4 worm cellular contexts compared by ENCODE assay signal in genomic region chrIII:6968080-6968639, ce11.
TF ChIP-seq lines count a peak whose summit lies in the region.

Gene panl-2, minus strand, starts transcription at chrIII:6968130.

TF ChIP-seq in whole organism, L1 larva, 84 proteins besides CTCF, POLR2A, EP300 and RAD21 (continued from another document and continues in another):
- TF ChIP-seq xbp-1 (tag; optimal IDR thresholded peaks at IDR 0.05; lab: Kevin White, UChicago) (peak; percentile 36), hlh-4 (tag; optimal IDR thresholded peaks at IDR 0.05; lab: Kevin White, UChicago) (no peak), ceh-63 (GFP tag; optimal IDR thresholded peaks at IDR 0.05; lab: Kevin White, UChicago) (no peak), ceh-90 (tag; optimal IDR thresholded peaks at IDR 0.05; lab: Kevin White, UChicago) (no peak), rnt-1 (tag; optimal IDR thresholded peaks at IDR 0.05; lab: Kevin White, UChicago) (peak; percentile 34), nhr-76 (tag; optimal IDR thresholded peaks at IDR 0.05; lab: Kevin White, UChicago) (no peak), ceh-82 (tag; optimal IDR thresholded peaks at IDR 0.05; lab: Kevin White, UChicago) (peak in 2 of 3 experiments; percentile 4 to 30), mef-2 (tag; optimal IDR thresholded peaks at IDR 0.05; lab: Kevin White, UChicago) (no peak), ets-5 (GFP tag; IDR thresholded peaks at IDR 0.05; lab: Robert Waterston, UW) (no peak), ztf-4 (tag; optimal IDR thresholded peaks at IDR 0.05; lab: Kevin White, UChicago) (no peak), ama-1 (optimal IDR thresholded peaks at IDR 0.05; lab: Kevin White, UChicago) (no peak), elt-2 (tag; optimal IDR thresholded peaks at IDR 0.05; lab: Kevin White, UChicago) (no peak), unc-62 (GFP tag; optimal IDR thresholded peaks at IDR 0.05; lab: Kevin White, UChicago) (no peak), unc-30 (tag; optimal IDR thresholded peaks at IDR 0.05; lab: Kevin White, UChicago) (no peak), ztf-11 (tag; optimal IDR thresholded peaks at IDR 0.05; lab: Kevin White, UChicago) (no peak), sox-4 (tag; optimal IDR thresholded peaks at IDR 0.05; lab: Kevin White, UChicago) (no peak), lsy-2 (tag; optimal IDR thresholded peaks at IDR 0.05; lab: Kevin White, UChicago) (peak; percentile 82 to 94), tlp-1 (tag; optimal IDR thresholded peaks at IDR 0.05; lab: Kevin White, UChicago) (no peak), Y116A8C.19 (tag; optimal IDR thresholded peaks at IDR 0.05; lab: Kevin White, UChicago; ENCODE audit: borderline replicate concordance) (no peak), lin-13 (GFP tag; optimal IDR thresholded peaks at IDR 0.05; lab: Kevin White, UChicago) (peak; percentile 12), irx-1 (tag; optimal IDR thresholded peaks at IDR 0.05; lab: Kevin White, UChicago) (no peak), fos-1 (tag; optimal IDR thresholded peaks at IDR 0.05; lab: Kevin White, UChicago) (no peak), pqm-1 (tag; optimal IDR thresholded peaks at IDR 0.05; lab: Kevin White, UChicago) (no peak), egl-13 (tag; optimal IDR thresholded peaks at IDR 0.05; lab: Kevin White, UChicago) (no peak), unc-86 (tag; optimal IDR thresholded peaks at IDR 0.05; lab: Kevin White, UChicago) (peak; percentile 7), snpc-4 (tag; optimal IDR thresholded peaks at IDR 0.05; lab: Kevin White, UChicago) (no peak), swsn-7 (tag; optimal IDR thresholded peaks at IDR 0.05; lab: Kevin White, UChicago) (peak; percentile 23), lin-39 (tag; optimal IDR thresholded peaks at IDR 0.05; lab: Kevin White, UChicago) (no peak), nhr-237 (tag; optimal IDR thresholded peaks at IDR 0.05; lab: Kevin White, UChicago) (no peak), C16A3.4 (tag; optimal IDR thresholded peaks at IDR 0.05; lab: Kevin White, UChicago) (peak; percentile 54), pag-3 (tag; optimal IDR thresholded peaks at IDR 0.05; lab: Kevin White, UChicago; ENCODE audit: borderline replicate concordance, insufficient read depth) (no peak), alr-1 (tag; optimal IDR thresholded peaks at IDR 0.05; lab: Kevin White, UChicago; ENCODE audit: borderline replicate concordance) (no peak), vab-15 (tag; optimal IDR thresholded peaks at IDR 0.05; lab: Kevin White, UChicago) (no peak), aha-1 (tag; optimal IDR thresholded peaks at IDR 0.05; lab: Kevin White, UChicago) (no peak)

TF ChIP-seq in whole organism, L2 larva, 48 proteins besides CTCF, POLR2A, EP300 and RAD21 (continued from another document):
- no peak for TF ChIP-seq ZK546.5 (tag; optimal IDR thresholded peaks at IDR 0.05; lab: Kevin White, UChicago)
- no peak for TF ChIP-seq alr-1 (tag; optimal IDR thresholded peaks at IDR 0.05; lab: Kevin White, UChicago)
- peak; percentile 71 for TF ChIP-seq C34F6.9 (tag; optimal IDR thresholded peaks at IDR 0.05; lab: Kevin White, UChicago)
- peak; percentile 86 for TF ChIP-seq gmeb-1 (tag; optimal IDR thresholded peaks at IDR 0.05; lab: Kevin White, UChicago)
- TF ChIP-seq nhr-10 (tag; optimal IDR thresholded peaks at IDR 0.05; lab: Kevin White, UChicago) = no peak
- no peak for TF ChIP-seq mbf-1 (tag; optimal IDR thresholded peaks at IDR 0.05; lab: Kevin White, UChicago)
- peak; percentile 32 for TF ChIP-seq sma-9 (GFP tag; optimal IDR thresholded peaks at IDR 0.05; lab: Kevin White, UChicago)
- TF ChIP-seq sma-9 (tag; optimal IDR thresholded peaks at IDR 0.05; lab: Kevin White, UChicago) = no peak
- TF ChIP-seq lin-13 (GFP tag; optimal IDR thresholded peaks at IDR 0.05; lab: Kevin White, UChicago) = peak; percentile 28
- no peak for TF ChIP-seq nhr-21 (tag; optimal IDR thresholded peaks at IDR 0.05; lab: Kevin White, UChicago)
- TF ChIP-seq elt-3 (tag; optimal IDR thresholded peaks at IDR 0.05; lab: Kevin White, UChicago) = no peak
- TF ChIP-seq sem-4 (tag; optimal IDR thresholded peaks at IDR 0.05; lab: Kevin White, UChicago) = no peak
- TF ChIP-seq egl-27 (tag; optimal IDR thresholded peaks at IDR 0.05; lab: Kevin White, UChicago) = no peak
- TF ChIP-seq unc-55 (GFP tag; optimal IDR thresholded peaks at IDR 0.05; lab: Kevin White, UChicago) = peak; percentile 77
- TF ChIP-seq nhr-129 (tag; optimal IDR thresholded peaks at IDR 0.05; lab: Kevin White, UChicago) = peak; percentile 57
- TF ChIP-seq nhr-237 (tag; optimal IDR thresholded peaks at IDR 0.05; lab: Kevin White, UChicago) = no peak
- TF ChIP-seq nhr-23 (tag; optimal IDR thresholded peaks at IDR 0.05; lab: Kevin White, UChicago) = no peak
- TF ChIP-seq mdl-1 (tag; optimal IDR thresholded peaks at IDR 0.05; lab: Kevin White, UChicago) = no peak
- TF ChIP-seq R02D3.7 (tag; optimal IDR thresholded peaks at IDR 0.05; lab: Kevin White, UChicago) = peak; percentile 80
- TF ChIP-seq peb-1 (tag; optimal IDR thresholded peaks at IDR 0.05; lab: Kevin White, UChicago) = no peak

TF ChIP-seq in whole organism, L3 larva, 47 proteins besides CTCF, POLR2A, EP300 and RAD21 (continued from another document):
- TF ChIP-seq R02D3.7 (tag; optimal IDR thresholded peaks at IDR 0.05; lab: Kevin White, UChicago) (peak; percentile 90), nhr-28 (tag; optimal IDR thresholded peaks at IDR 0.05; lab: Kevin White, UChicago) (no peak), unc-39 (tag; optimal IDR thresholded peaks at IDR 0.05; lab: Kevin White, UChicago) (no peak), skn-1 (tag; optimal IDR thresholded peaks at IDR 0.05; lab: Kevin White, UChicago) (peak; percentile 52), hmg-11 (tag; optimal IDR thresholded peaks at IDR 0.05; lab: Kevin White, UChicago) (peak; percentile 11), daf-12 (tag; optimal IDR thresholded peaks at IDR 0.05; lab: Kevin White, UChicago) (no peak), ceh-82 (tag; optimal IDR thresholded peaks at IDR 0.05; lab: Kevin White, UChicago) (no peak), nhr-11 (tag; optimal IDR thresholded peaks at IDR 0.05; lab: Kevin White, UChicago) (no peak), lin-39 (tag; optimal IDR thresholded peaks at IDR 0.05; lab: Kevin White, UChicago) (no peak)

TF ChIP-seq in whole organism, L4 larva, 104 proteins besides CTCF, POLR2A, EP300 and RAD21 (continued from another document):
- TF ChIP-seq hlh-30 (tag; optimal IDR thresholded peaks at IDR 0.05; lab: Kevin White, UChicago; ENCODE audit: insufficient read depth) (peak; percentile 91), Y48G9A.11 (GFP tag; IDR thresholded peaks at IDR 0.05; lab: Robert Waterston, UW) (peak; percentile 85), ceh-32 (tag; optimal IDR thresholded peaks at IDR 0.05; lab: Kevin White, UChicago; ENCODE audit: poor library complexity) (no peak), Y75B8A.6 (GFP tag; IDR thresholded peaks at IDR 0.05; lab: Robert Waterston, UW) (no peak), unc-130 (GFP tag; optimal IDR thresholded peaks at IDR 0.05; lab: Kevin White, UChicago) (no peak), daf-16 (GFP tag; optimal IDR thresholded peaks at IDR 0.05; lab: Kevin White, UChicago) (no peak), daf-16 (tag; optimal IDR thresholded peaks at IDR 0.05; lab: Kevin White, UChicago) (peak; percentile 57), hmg-1.1 (GFP tag; IDR thresholded peaks at IDR 0.05; lab: Robert Waterston, UW) (0 out of 2 replicates have a peak, but pooled peaks have one; percentile 9), attf-4 (tag; optimal IDR thresholded peaks at IDR 0.05; lab: Kevin White, UChicago) (no peak), ztf-11 (tag; optimal IDR thresholded peaks at IDR 0.05; lab: Kevin White, UChicago) (no peak), dmd-9 (GFP tag; IDR thresholded peaks at IDR 0.05; lab: Robert Waterston, UW) (no peak), nhr-76 (tag; optimal IDR thresholded peaks at IDR 0.05; lab: Kevin White, UChicago) (no peak), set-16 (GFP tag; IDR thresholded peaks at IDR 0.05; lab: Robert Waterston, UW) (peak; percentile 33; the same call in 1 of the 2 replicates), lin-29 (GFP tag; IDR thresholded peaks at IDR 0.05; lab: Robert Waterston, UW) (no peak), nhr-11 (tag; optimal IDR thresholded peaks at IDR 0.05; lab: Kevin White, UChicago) (peak; percentile 9), mep-1 (tag; optimal IDR thresholded peaks at IDR 0.05; lab: Kevin White, UChicago) (peak; percentile 24), spr-1 (tag; optimal IDR thresholded peaks at IDR 0.05; lab: Kevin White, UChicago) (no peak), F44E2.7 (GFP tag; IDR thresholded peaks at IDR 0.05; lab: Robert Waterston, UW) (no peak), Y105C5A.15 (GFP tag; IDR thresholded peaks at IDR 0.05; lab: Robert Waterston, UW) (no peak), nhr-42 (GFP tag; IDR thresholded peaks at IDR 0.05; lab: Robert Waterston, UW) (no peak), lin-38 (GFP tag; IDR thresholded peaks at IDR 0.05; lab: Robert Waterston, UW) (0 out of 2 replicates have a peak, but pooled peaks have one; percentile 7), R02D3.7 (tag; optimal IDR thresholded peaks at IDR 0.05; lab: Kevin White, UChicago) (peak; percentile 57), lsy-2 (tag; optimal IDR thresholded peaks at IDR 0.05; lab: Kevin White, UChicago) (peak in 1 of 2 experiments; percentile 88), dmd-8 (GFP tag; IDR thresholded peaks at IDR 0.05; lab: Robert Waterston, UW) (no peak)
